Fruit fly (Drosophila melanogaster) whole organism, embryonic: ENCODE data around the gene CG14696.

Experiments
- Atf6 ChIP-seq: fragments of 200-800 bp; sonication (Bioruptor generic); IDR thresholded peaks from 2 replicates; pipeline ENCODE4 v1.3.6; 2022; ENCODE audit warnings: missing biosample characterization, missing genetic modification characterization
- CG11695 ChIP-seq: fragments of 200-800 bp; sonication (Bioruptor generic); IDR thresholded peaks from 3 replicates; pipeline ENCODE4 v1.3.6; 2022; ENCODE audit warnings: missing biosample characterization, missing genetic modification characterization
- CG12104 ChIP-seq: fragments of 200-800 bp; sonication (Bioruptor generic); optimal IDR thresholded peaks from 3 replicates; lab custom pipeline; 2016; ENCODE audit warnings: missing biosample characterization, missing genetic modification characterization
- CG12769 ChIP-seq: fragments of 200-800 bp; sonication (Bioruptor generic); optimal IDR thresholded peaks from 2 replicates; lab custom pipeline; 2019; ENCODE audit warnings: missing biosample characterization, mild to moderate bottlenecking, missing genetic modification characterization, moderate library complexity
- CG13624 ChIP-seq: fragments of 200-800 bp; sonication (Bioruptor generic); optimal IDR thresholded peaks from 2 replicates; lab custom pipeline; 2016; ENCODE audit warnings: missing biosample characterization, missing genetic modification characterization
- CG13894 ChIP-seq: fragments of 200-800 bp; sonication (Bioruptor generic); optimal IDR thresholded peaks from 3 replicates; lab custom pipeline; 2018; ENCODE audit warnings: missing biosample characterization, mild to moderate bottlenecking, missing genetic modification characterization, moderate library complexity
- CG15269 ChIP-seq: fragments of 200-800 bp; sonication (Bioruptor generic); optimal IDR thresholded peaks from 2 replicates; lab custom pipeline; 2018; ENCODE audit warnings: missing biosample characterization, mild to moderate bottlenecking, missing genetic modification characterization, moderate library complexity
- CG17361 ChIP-seq: fragments of 200-800 bp; sonication (Bioruptor generic); IDR thresholded peaks from 3 replicates; pipeline ENCODE4 v1.3.6; 2022; ENCODE audit warnings: missing biosample characterization, missing genetic modification characterization
- CG18262 ChIP-seq: fragments of 200-800 bp; optimal IDR thresholded peaks from 3 replicates; lab custom pipeline; 2019; ENCODE audit warnings: missing biosample characterization, mild to moderate bottlenecking, missing genetic modification characterization, moderate library complexity
- CG2678 ChIP-seq: fragments of 200-800 bp; sonication (Bioruptor generic); optimal IDR thresholded peaks from 3 replicates; lab custom pipeline; 2019; ENCODE audit warnings: missing biosample characterization, mild to moderate bottlenecking, missing genetic modification characterization, moderate library complexity
- CG30403 ChIP-seq: fragments of 200-800 bp; sonication (Bioruptor generic); optimal IDR thresholded peaks from 3 replicates; lab custom pipeline; 2016; ENCODE audit warnings: missing biosample characterization, missing genetic modification characterization
- CG34376 ChIP-seq: fragments of 200-800 bp; sonication (Bioruptor generic); optimal IDR thresholded peaks from 2 replicates; lab custom pipeline; 2018; ENCODE audit warnings: missing biosample characterization, mild to moderate bottlenecking, missing genetic modification characterization
- CG34422 ChIP-seq: fragments of 200-800 bp; sonication (Bioruptor generic); IDR thresholded peaks from 3 replicates; pipeline ENCODE4 v1.3.6; 2022; ENCODE audit warnings: missing biosample characterization, missing genetic modification characterization
- CG6683 ChIP-seq: fragments of 200-800 bp; sonication (Bioruptor generic); optimal IDR thresholded peaks from 2 replicates; lab custom pipeline; 2017; ENCODE audit warnings: missing biosample characterization, mild to moderate bottlenecking, missing genetic modification characterization, missing genetic modification reagents
- CG9215 ChIP-seq: fragments of 200-800 bp; sonication (Bioruptor generic); IDR thresholded peaks from 2 replicates; pipeline ENCODE4 v1.3.6; 2022; ENCODE audit warnings: missing biosample characterization, missing genetic modification characterization
- CG9932 ChIP-seq: fragments of 200-800 bp; sonication (Bioruptor generic); IDR thresholded peaks from 2 replicates; pipeline ENCODE4 v1.3.6; 2022; ENCODE audit warnings: missing biosample characterization, missing genetic modification characterization
- Dad ChIP-seq: fragments of 200-800 bp; sonication (Bioruptor generic); optimal IDR thresholded peaks from 3 replicates; lab custom pipeline; 2016; ENCODE audit warnings: missing biosample characterization, missing genetic modification characterization
- Dll ChIP-seq: fragments of 200-800 bp; sonication (Bioruptor generic); IDR thresholded peaks from 4 replicates; pipeline ENCODE4 v1.3.6; 2022; ENCODE audit warnings: missing biosample characterization, missing genetic modification characterization; ENCODE audit not compliant: partially characterized antibody
- Gug ChIP-seq: fragments of 200-800 bp; sonication (Bioruptor generic); IDR thresholded peaks from 4 replicates; pipeline ENCODE4 v1.3.6; 2022; ENCODE audit warnings: missing biosample characterization, missing genetic modification characterization
- HLH3B ChIP-seq: fragments of 200-800 bp; sonication (Bioruptor generic); IDR thresholded peaks from 2 replicates; pipeline ENCODE4 v1.3.6; 2022; ENCODE audit warnings: missing biosample characterization, missing genetic modification characterization
- HLH4C ChIP-seq: fragments of 200-800 bp; sonication (Bioruptor generic); IDR thresholded peaks from 3 replicates; pipeline ENCODE4 v1.3.6; 2022; ENCODE audit warnings: missing biosample characterization, missing genetic modification characterization; ENCODE audit not compliant: partially characterized antibody
- Hand ChIP-seq: fragments of 200-800 bp; sonication (Bioruptor generic); optimal IDR thresholded peaks from 2 replicates; lab custom pipeline; 2017; ENCODE audit warnings: mild to moderate bottlenecking, missing biosample characterization, missing genetic modification reagents, missing genetic modification characterization
- Hr51 ChIP-seq, 2 experiments: fragments of 200-800 bp; sonication (Bioruptor generic); optimal IDR thresholded peaks; 2 replicates in 1 of 2; 3 replicates in 1 of 2; lab custom pipeline; 2016 to 2018; ENCODE audit warnings: missing biosample characterization in 2 of 2, missing genetic modification characterization in 2 of 2, mild to moderate bottlenecking in 1 of 2, moderate library complexity in 1 of 2
- Jarid2 ChIP-seq: fragments of 200-800 bp; sonication (Bioruptor generic); optimal IDR thresholded peaks from 3 replicates; lab custom pipeline; 2017; ENCODE audit warnings: mild to moderate bottlenecking, missing biosample characterization, missing genetic modification reagents, missing genetic modification characterization
- Kr ChIP-seq: fragments of 200-800 bp; sonication (Bioruptor generic); optimal IDR thresholded peaks from 2 replicates; lab custom pipeline; 2017; ENCODE audit warnings: missing biosample characterization, mild to moderate bottlenecking, missing genetic modification characterization
- NC2α ChIP-seq: fragments of 200-800 bp; sonication (Bioruptor generic); optimal IDR thresholded peaks from 2 replicates; lab custom pipeline; 2016; ENCODE audit warnings: missing biosample characterization, missing genetic modification characterization
- Optix ChIP-seq: fragments of 200-800 bp; sonication (Bioruptor generic); IDR thresholded peaks from 3 replicates; pipeline ENCODE4 v1.3.6; 2022; ENCODE audit warnings: missing biosample characterization, missing genetic modification characterization
- Pdp1 ChIP-seq, 2 experiments: fragments of 200-800 bp; sonication (Bioruptor generic); optimal IDR thresholded peaks; 3 replicates each; lab custom pipeline; 2016; ENCODE audit warnings: missing biosample characterization in 2 of 2, missing genetic modification characterization in 2 of 2, mild to moderate bottlenecking in 1 of 2, moderate library complexity in 1 of 2
- Tbp ChIP-seq: fragments of >200 bp; optimal IDR thresholded peaks from 2 replicates; lab custom pipeline; 2018; ENCODE audit warnings: missing biosample characterization, missing genetic modification characterization
- Xrp1 ChIP-seq: fragments of 200-800 bp; sonication (Bioruptor generic); IDR thresholded peaks from 2 replicates; pipeline ENCODE4 v1.3.6; 2022; ENCODE audit warnings: missing biosample characterization, missing genetic modification characterization
- ara ChIP-seq: fragments of 200-800 bp; sonication (Bioruptor generic); IDR thresholded peaks from 2 replicates; pipeline ENCODE4 v1.3.6; 2022; ENCODE audit warnings: missing biosample characterization, missing genetic modification characterization
- croc ChIP-seq: fragments of 200-800 bp; sonication (Bioruptor generic); conservative IDR thresholded peaks from 3 replicates; pipeline ENCODE4 v1.3.6; 2022; ENCODE audit warnings: missing biosample characterization, missing genetic modification characterization
- dysf ChIP-seq: fragments of 200-800 bp; sonication (Bioruptor generic); IDR thresholded peaks from 3 replicates; pipeline ENCODE4 v1.3.6; 2022; ENCODE audit warnings: missing biosample characterization, missing genetic modification characterization
- gro ChIP-seq: fragments of 200-800 bp; sonication (Bioruptor generic); optimal IDR thresholded peaks from 2 replicates; lab custom pipeline; 2016; ENCODE audit warnings: missing biosample characterization, missing genetic modification characterization
- ind ChIP-seq: fragments of 200-800 bp; sonication (Bioruptor generic); optimal IDR thresholded peaks from 3 replicates; lab custom pipeline; 2016; ENCODE audit warnings: missing biosample characterization, missing genetic modification characterization
- jigr1 ChIP-seq: fragments of 200-800 bp; sonication (Bioruptor generic); IDR thresholded peaks from 3 replicates; pipeline ENCODE4 v1.3.6; 2022; ENCODE audit warnings: missing biosample characterization, missing genetic modification characterization
- onecut ChIP-seq: fragments of 200-800 bp; sonication (Bioruptor generic); IDR thresholded peaks from 2 replicates; pipeline ENCODE4 v1.3.6; 2022; ENCODE audit warnings: missing biosample characterization, missing genetic modification characterization
- repo ChIP-seq: fragments of 200-800 bp; sonication (Bioruptor generic); optimal IDR thresholded peaks from 2 replicates; lab custom pipeline; 2016; ENCODE audit warnings: missing biosample characterization, missing genetic modification characterization
- rib ChIP-seq: fragments of 200-800 bp; sonication (Bioruptor generic); IDR thresholded peaks from 2 replicates; pipeline ENCODE4 v1.3.6; 2022; ENCODE audit warnings: missing biosample characterization, missing genetic modification characterization
- sd ChIP-seq: fragments of 200-800 bp; sonication (Bioruptor generic); optimal IDR thresholded peaks from 3 replicates; lab custom pipeline; 2018; ENCODE audit warnings: missing biosample characterization, mild to moderate bottlenecking, missing genetic modification characterization, moderate library complexity
- slou ChIP-seq: fragments of 200-800 bp; sonication (Bioruptor generic); optimal IDR thresholded peaks from 3 replicates; lab custom pipeline; 2016; ENCODE audit warnings: missing biosample characterization, missing genetic modification characterization
- stc ChIP-seq: fragments of 200-800 bp; sonication (Bioruptor generic); IDR thresholded peaks from 2 replicates; pipeline ENCODE4 v1.3.6; 2022; ENCODE audit warnings: missing biosample characterization, missing genetic modification characterization
- sug ChIP-seq: fragments of 200-800 bp; optimal IDR thresholded peaks from 2 replicates; lab custom pipeline; 2019; ENCODE audit warnings: missing biosample characterization, mild to moderate bottlenecking, missing genetic modification characterization, moderate library complexity
- tap ChIP-seq: fragments of 200-800 bp; optimal IDR thresholded peaks from 3 replicates; lab custom pipeline; 2019; ENCODE audit warnings: missing biosample characterization, mild to moderate bottlenecking, missing genetic modification characterization, moderate library complexity
- tgo ChIP-seq: fragments of 200-800 bp; sonication (Bioruptor generic); IDR thresholded peaks from 3 replicates; pipeline ENCODE4 v1.3.6; 2022; ENCODE audit warnings: missing biosample characterization, missing genetic modification characterization
- tx ChIP-seq: fragments of 200-800 bp; sonication (Bioruptor generic); optimal IDR thresholded peaks from 2 replicates; lab custom pipeline; 2016; ENCODE audit warnings: missing biosample characterization, missing genetic modification characterization
- zen2 ChIP-seq: fragments of 200-800 bp; sonication (Bioruptor generic); IDR thresholded peaks from 3 replicates; pipeline ENCODE4 v1.3.6; 2022; ENCODE audit warnings: missing biosample characterization, missing genetic modification characterization; ENCODE audit not compliant: partially characterized antibody
- zfh2 ChIP-seq: fragments of 200-800 bp; sonication (Bioruptor generic); optimal IDR thresholded peaks from 2 replicates; lab custom pipeline; 2016; ENCODE audit warnings: missing biosample characterization, missing genetic modification characterization

The CG14696 gene

dm6 chr3R:10888633-10889519 is 4.1 kb upstream of the CG14696 start (continued):
- no peak for TF ChIP-seq Kr
- TF ChIP-seq Gug (GFP tag; lab: Robert Waterston, UW) = peak; percentile 25; the same call in 1 of the 4 replicates
- TF ChIP-seq CG12104 (GFP tag; lab: Kevin White, UChicago) = no peak
- no peak for TF ChIP-seq sd (tag; lab: Kevin White, UChicago)
- TF ChIP-seq zen2 (GFP tag; lab: Robert Waterston, UW) = peak; percentile 66
- TF ChIP-seq tap (tag; lab: Kevin White, UChicago) = peak; percentile 10
- no peak for TF ChIP-seq Tbp (GFP tag; lab: Kevin White, UChicago)
- peak; percentile 48 for TF ChIP-seq gro (GFP tag; lab: Kevin White, UChicago)
- no peak; the same call in 1 of the 2 replicates for TF ChIP-seq CG9215 (GFP tag; lab: Robert Waterston, UW)
- TF ChIP-seq CG13624 (GFP tag; lab: Kevin White, UChicago) = no peak
- peak; percentile 30 for TF ChIP-seq Jarid2 (GFP tag; lab: Kevin White, UChicago)
- peak; percentile 56; the same call in 1 of the 2 replicates for TF ChIP-seq Atf6
- peak; percentile 30; the same call in 1 of the 2 replicates for TF ChIP-seq ara (GFP tag; lab: Robert Waterston, UW)
- no peak for TF ChIP-seq slou
- TF ChIP-seq Dad (GFP tag; lab: Kevin White, UChicago) = no peak
- TF ChIP-seq ind = peak; percentile 41
- peak; percentile 15 for TF ChIP-seq CG18262 (tag; lab: Kevin White, UChicago)
- TF ChIP-seq onecut (GFP tag; lab: Robert Waterston, UW) = peak; percentile 40; the same call in 1 of the 2 replicates
- TF ChIP-seq stc (GFP tag; lab: Robert Waterston, UW) = no peak; the same call in 1 of the 2 replicates
- peak; percentile 64 for TF ChIP-seq CG2678
- TF ChIP-seq Hr51 (GFP tag; optimal IDR thresholded peaks at IDR 0.05; lab: Kevin White, UChicago) = peak in 1 of 2 experiments; percentile 9
- TF ChIP-seq CG30403 (GFP tag; lab: Kevin White, UChicago) = peak; percentile 7
- TF ChIP-seq CG11695 (GFP tag; lab: Robert Waterston, UW) = 0 out of 3 replicates have a peak, but pooled peaks have one; percentile 6
- peak; percentile 19; the same call in 1 of the 2 replicates for TF ChIP-seq Xrp1 (GFP tag; lab: Robert Waterston, UW)
- no peak for TF ChIP-seq NC2α
- TF ChIP-seq sug (tag; lab: Kevin White, UChicago) = peak; percentile 51
- TF ChIP-seq repo = no peak
- TF ChIP-seq CG12769 = peak; percentile 89
- TF ChIP-seq CG9932 (GFP tag; lab: Robert Waterston, UW) = peak; percentile 75
- peak; percentile 57; the same call in 3 of the 4 replicates for TF ChIP-seq Dll
- TF ChIP-seq zfh2 (GFP tag; lab: Kevin White, UChicago) = peak; percentile 46
- no peak for TF ChIP-seq tgo (GFP tag; lab: Robert Waterston, UW)
- peak in 1 of 2 experiments; percentile 70 for TF ChIP-seq Pdp1 (GFP tag; optimal IDR thresholded peaks at IDR 0.05; lab: Kevin White, UChicago)
- peak; percentile 44; the same call in 1 of the 3 replicates for TF ChIP-seq dysf
- TF ChIP-seq jigr1 (GFP tag; lab: Robert Waterston, UW) = no peak
- no peak for TF ChIP-seq tx (GFP tag; lab: Kevin White, UChicago)
- TF ChIP-seq HLH4C (GFP tag; lab: Robert Waterston, UW) = no peak
- peak; percentile 52; the same call in 1 of the 3 replicates for TF ChIP-seq CG34422
- TF ChIP-seq HLH3B (GFP tag; lab: Robert Waterston, UW) = peak; percentile 48
- peak; percentile 44 for TF ChIP-seq Hand (GFP tag; lab: Kevin White, UChicago)
- TF ChIP-seq CG17361 (GFP tag; lab: Robert Waterston, UW) = peak; percentile 39; the same call in 1 of the 3 replicates
- TF ChIP-seq rib (GFP tag; lab: Robert Waterston, UW) = peak; percentile 26; the same call in 1 of the 2 replicates
- TF ChIP-seq CG15269 (tag; lab: Kevin White, UChicago) = peak; percentile 34
- TF ChIP-seq CG6683 (GFP tag; lab: Kevin White, UChicago) = no peak
- peak; percentile 54 for TF ChIP-seq CG34376 (GFP tag; lab: Kevin White, UChicago)
- no peak for TF ChIP-seq croc (GFP tag; lab: Robert Waterston, UW)
- peak; percentile 12; the same call in 1 of the 3 replicates for TF ChIP-seq Optix
- peak; percentile 43 for TF ChIP-seq CG13894 (tag; lab: Kevin White, UChicago)
